Fruit fly (Drosophila melanogaster) whole organism, embryonic: ENCODE results near the gene CG7556.

Experiments used
- Asciz ChIP-seq: fragments of 200-800 bp; sonication (Bioruptor generic); optimal IDR thresholded peaks from 2 replicates; lab custom pipeline; 2017; ENCODE audit warnings: missing biosample characterization, mild to moderate bottlenecking, missing genetic modification characterization, missing genetic modification reagents
- Atf6 ChIP-seq: fragments of 200-800 bp; sonication (Bioruptor generic); IDR thresholded peaks from 2 replicates; pipeline ENCODE4 v1.3.6; 2022; ENCODE audit warnings: missing biosample characterization, missing genetic modification characterization
- CG10366 ChIP-seq: fragments of 200-800 bp; sonication (Bioruptor generic); IDR thresholded peaks from 2 replicates; pipeline ENCODE4 v1.3.6; 2022; ENCODE audit warnings: missing biosample characterization, missing genetic modification characterization
- CG11696 ChIP-seq: fragments of 200-800 bp; sonication (Bioruptor generic); IDR thresholded peaks from 2 replicates; pipeline ENCODE4 v1.3.6; 2022; ENCODE audit warnings: missing biosample characterization, missing genetic modification characterization
- CG11723 ChIP-seq: fragments of 200-800 bp; sonication (Bioruptor generic); optimal IDR thresholded peaks from 2 replicates; lab custom pipeline; 2017; ENCODE audit warnings: missing biosample characterization, mild to moderate bottlenecking, missing genetic modification characterization
- CG12219 ChIP-seq: fragments of 200-800 bp; sonication (Bioruptor generic); optimal IDR thresholded peaks from 3 replicates; lab custom pipeline; 2018; ENCODE audit warnings: missing biosample characterization, mild to moderate bottlenecking, missing genetic modification characterization
- CG12299 ChIP-seq: fragments of 200-800 bp; sonication (Bioruptor generic); optimal IDR thresholded peaks from 2 replicates; lab custom pipeline; 2018; ENCODE audit warnings: missing biosample characterization, mild to moderate bottlenecking, missing genetic modification characterization
- CG12659 ChIP-seq: fragments of 200-800 bp; sonication (Bioruptor generic); optimal IDR thresholded peaks from 3 replicates; lab custom pipeline; 2017; ENCODE audit warnings: mild to moderate bottlenecking, missing biosample characterization, missing genetic modification reagents, missing genetic modification characterization
- CG13424 ChIP-seq: fragments of 200-800 bp; sonication (Bioruptor generic); optimal IDR thresholded peaks from 2 replicates; lab custom pipeline; 2019; ENCODE audit warnings: missing biosample characterization, mild to moderate bottlenecking, missing genetic modification characterization, moderate library complexity
- CG1603 ChIP-seq: fragments of 200-800 bp; sonication (Bioruptor generic); optimal IDR thresholded peaks from 2 replicates; lab custom pipeline; 2019; ENCODE audit warnings: missing biosample characterization, mild to moderate bottlenecking, missing genetic modification characterization, moderate library complexity
- CG16815 ChIP-seq: fragments of 200-800 bp; sonication (Bioruptor generic); optimal IDR thresholded peaks from 3 replicates; lab custom pipeline; 2017; ENCODE audit warnings: missing biosample characterization, mild to moderate bottlenecking, missing genetic modification characterization
- CG16863 ChIP-seq: fragments of 200-800 bp; sonication (Bioruptor generic); optimal IDR thresholded peaks from 3 replicates; lab custom pipeline; 2016; ENCODE audit warnings: missing biosample characterization, missing genetic modification characterization
- CG17359 ChIP-seq: fragments of 200-800 bp; sonication (Bioruptor generic); optimal IDR thresholded peaks from 3 replicates; lab custom pipeline; 2018; ENCODE audit warnings: missing biosample characterization, mild to moderate bottlenecking, missing genetic modification characterization, moderate library complexity
- CG17829 ChIP-seq: fragments of 200-800 bp; optimal IDR thresholded peaks from 2 replicates; lab custom pipeline; 2019; ENCODE audit warnings: missing biosample characterization, mild to moderate bottlenecking, missing genetic modification characterization, moderate library complexity
- CG2120 ChIP-seq: fragments of 200-800 bp; sonication (Bioruptor generic); optimal IDR thresholded peaks from 3 replicates; lab custom pipeline; 2016; ENCODE audit warnings: missing biosample characterization, missing genetic modification characterization
- CG2889 ChIP-seq: fragments of 200-800 bp; sonication (Bioruptor generic); IDR thresholded peaks from 3 replicates; pipeline ENCODE4 v1.3.6; 2022; ENCODE audit warnings: missing biosample characterization, missing genetic modification characterization
- CG3281 ChIP-seq: fragments of 200-800 bp; sonication (Bioruptor generic); optimal IDR thresholded peaks from 3 replicates; lab custom pipeline; 2017; ENCODE audit warnings: missing biosample characterization, mild to moderate bottlenecking, missing genetic modification characterization
- CG3847 ChIP-seq: fragments of 200-800 bp; sonication (Bioruptor generic); IDR thresholded peaks from 2 replicates; pipeline ENCODE4 v1.3.6; 2022; ENCODE audit warnings: missing biosample characterization, missing genetic modification characterization
- CG4282 ChIP-seq: fragments of 200-800 bp; sonication (Bioruptor generic); optimal IDR thresholded peaks from 2 replicates; lab custom pipeline; 2016; ENCODE audit warnings: missing biosample characterization, missing genetic modification characterization
- CG4360 ChIP-seq: fragments of 200-800 bp; sonication (Bioruptor generic); IDR thresholded peaks from 2 replicates; pipeline ENCODE4 v1.3.6; 2022; ENCODE audit warnings: missing biosample characterization, missing genetic modification characterization
- CG4404 ChIP-seq: fragments of 200-800 bp; sonication (Bioruptor generic); IDR thresholded peaks from 2 replicates; pipeline ENCODE4 v1.3.6; 2022; ENCODE audit warnings: missing biosample characterization, missing genetic modification characterization
- CG5180 ChIP-seq: fragments of 200-800 bp; sonication (Bioruptor generic); optimal IDR thresholded peaks from 3 replicates; lab custom pipeline; 2017; ENCODE audit warnings: missing biosample characterization, missing genetic modification characterization, mild to moderate bottlenecking, moderate library complexity, missing genetic modification reagents
- Dad ChIP-seq: fragments of 200-800 bp; sonication (Bioruptor generic); optimal IDR thresholded peaks from 3 replicates; lab custom pipeline; 2016; ENCODE audit warnings: missing biosample characterization, missing genetic modification characterization
- Fer2 ChIP-seq: fragments of 200-800 bp; sonication (Bioruptor generic); optimal IDR thresholded peaks from 2 replicates; lab custom pipeline; 2018; ENCODE audit warnings: missing biosample characterization, mild to moderate bottlenecking, missing genetic modification characterization, moderate library complexity
- Lpt ChIP-seq: fragments of >200 bp; optimal IDR thresholded peaks from 2 replicates; lab custom pipeline; 2018; ENCODE audit warnings: missing biosample characterization, missing genetic modification characterization
- NFAT ChIP-seq: fragments of 200-800 bp; sonication (Bioruptor generic); IDR thresholded peaks from 2 replicates; pipeline ENCODE4 v1.3.6; 2022; ENCODE audit warnings: missing biosample characterization, missing genetic modification characterization
- Sry-δ ChIP-seq: fragments of 200-800 bp; sonication (Bioruptor generic); optimal IDR thresholded peaks from 2 replicates; lab custom pipeline; 2016; ENCODE audit warnings: missing biosample characterization, missing genetic modification characterization
- Trl ChIP-seq, 3 experiments: fragments of >200 bp in 2 of 3; fragments of 200-800 bp in 1 of 3; sonication (Bioruptor generic) in 1 of 3; optimal IDR thresholded peaks; 2 replicates in 1 of 3; 3 replicates in 2 of 3; lab custom pipeline; 2016 to 2017; ENCODE audit warnings: missing biosample characterization in 1 of 3, missing genetic modification characterization in 1 of 3
- ap ChIP-seq: fragments of 200-800 bp; sonication (Bioruptor generic); IDR thresholded peaks from 2 replicates; pipeline ENCODE4 v1.3.6; 2022; ENCODE audit warnings: missing biosample characterization, missing genetic modification characterization
- ci ChIP-seq: fragments of 200-800 bp; sonication (Bioruptor generic); IDR thresholded peaks from 3 replicates; pipeline ENCODE4 v1.3.6; 2022; ENCODE audit warnings: missing biosample characterization, missing genetic modification characterization
- dan ChIP-seq: fragments of 200-800 bp; sonication (Bioruptor generic); IDR thresholded peaks from 2 replicates; pipeline ENCODE4 v1.3.6; 2022; ENCODE audit warnings: missing biosample characterization, missing genetic modification characterization
- danr ChIP-seq: fragments of 200-800 bp; sonication (Bioruptor generic); IDR thresholded peaks from 2 replicates; pipeline ENCODE4 v1.3.6; 2022; ENCODE audit warnings: missing biosample characterization, missing genetic modification characterization
- ems ChIP-seq: fragments of 200-800 bp; sonication (Bioruptor generic); optimal IDR thresholded peaks from 3 replicates; lab custom pipeline; 2016; ENCODE audit warnings: missing biosample characterization, missing genetic modification characterization
- gcm ChIP-seq: fragments of 200-800 bp; sonication (Bioruptor generic); optimal IDR thresholded peaks from 2 replicates; lab custom pipeline; 2019; ENCODE audit warnings: missing biosample characterization, mild to moderate bottlenecking, missing genetic modification characterization, moderate library complexity
- gt ChIP-seq: fragments of 200-800 bp; sonication (Bioruptor generic); IDR thresholded peaks from 2 replicates; pipeline ENCODE4 v1.3.6; 2022; ENCODE audit warnings: missing biosample characterization, missing genetic modification characterization
- ind ChIP-seq: fragments of 200-800 bp; sonication (Bioruptor generic); optimal IDR thresholded peaks from 3 replicates; lab custom pipeline; 2016; ENCODE audit warnings: missing biosample characterization, missing genetic modification characterization
- mam ChIP-seq: fragments of 200-800 bp; sonication (Bioruptor generic); optimal IDR thresholded peaks from 3 replicates; lab custom pipeline; 2016; ENCODE audit warnings: missing biosample characterization, missing genetic modification characterization
- nerfin-1 ChIP-seq: fragments of 200-800 bp; sonication (Bioruptor generic); optimal IDR thresholded peaks from 3 replicates; lab custom pipeline; 2019; ENCODE audit warnings: missing biosample characterization, mild to moderate bottlenecking, missing genetic modification characterization, moderate library complexity
- nmo ChIP-seq: fragments of 200-800 bp; sonication (Bioruptor generic); optimal IDR thresholded peaks from 2 replicates; lab custom pipeline; 2018; ENCODE audit warnings: missing biosample characterization, mild to moderate bottlenecking, missing genetic modification characterization, moderate library complexity
- org-1 ChIP-seq: fragments of 200-800 bp; sonication (Bioruptor generic); optimal IDR thresholded peaks from 2 replicates; lab custom pipeline; 2017; ENCODE audit warnings: missing biosample characterization, missing genetic modification characterization
- pho ChIP-seq: fragments of 200-800 bp; sonication (Bioruptor generic); optimal IDR thresholded peaks from 2 replicates; lab custom pipeline; 2016; ENCODE audit warnings: missing biosample characterization, missing genetic modification characterization
- pita ChIP-seq: fragments of 200-800 bp; sonication (Bioruptor generic); optimal IDR thresholded peaks from 2 replicates; lab custom pipeline; 2017; ENCODE audit warnings: missing biosample characterization, mild to moderate bottlenecking, missing genetic modification characterization
- pnt ChIP-seq: fragments of 200-800 bp; sonication (Bioruptor generic); optimal IDR thresholded peaks from 3 replicates; lab custom pipeline; 2016; ENCODE audit warnings: missing biosample characterization, missing genetic modification characterization
- sens-2 ChIP-seq: fragments of 200-800 bp; sonication (Bioruptor generic); IDR thresholded peaks from 2 replicates; pipeline ENCODE4 v1.3.6; 2022; ENCODE audit warnings: missing biosample characterization, missing genetic modification characterization
- sna ChIP-seq: fragments of 200-800 bp; sonication (Bioruptor generic); IDR thresholded peaks from 2 replicates; pipeline ENCODE4 v1.3.6; 2022; ENCODE audit warnings: missing biosample characterization, missing genetic modification characterization; ENCODE audit not compliant: partially characterized antibody
- unpg ChIP-seq: fragments of 200-800 bp; sonication (Bioruptor generic); optimal IDR thresholded peaks from 3 replicates; lab custom pipeline; 2018; ENCODE audit warnings: missing biosample characterization, mild to moderate bottlenecking, missing genetic modification characterization, moderate library complexity
- z ChIP-seq: fragments of 200-800 bp; sonication (Bioruptor generic); IDR thresholded peaks from 3 replicates; pipeline ENCODE4 v1.3.6; 2022; ENCODE audit warnings: missing biosample characterization, missing genetic modification characterization
- zen ChIP-seq: fragments of 200-800 bp; sonication (Bioruptor generic); optimal IDR thresholded peaks from 3 replicates; lab custom pipeline; 2018; ENCODE audit warnings: missing biosample characterization, mild to moderate bottlenecking, missing genetic modification characterization, moderate library complexity
- zfh1 ChIP-seq: fragments of 200-800 bp; sonication (Bioruptor generic); IDR thresholded peaks from 3 replicates; pipeline ENCODE4 v1.3.6; 2022; ENCODE audit warnings: missing biosample characterization, missing genetic modification characterization

Gene CG7556

DNA sequence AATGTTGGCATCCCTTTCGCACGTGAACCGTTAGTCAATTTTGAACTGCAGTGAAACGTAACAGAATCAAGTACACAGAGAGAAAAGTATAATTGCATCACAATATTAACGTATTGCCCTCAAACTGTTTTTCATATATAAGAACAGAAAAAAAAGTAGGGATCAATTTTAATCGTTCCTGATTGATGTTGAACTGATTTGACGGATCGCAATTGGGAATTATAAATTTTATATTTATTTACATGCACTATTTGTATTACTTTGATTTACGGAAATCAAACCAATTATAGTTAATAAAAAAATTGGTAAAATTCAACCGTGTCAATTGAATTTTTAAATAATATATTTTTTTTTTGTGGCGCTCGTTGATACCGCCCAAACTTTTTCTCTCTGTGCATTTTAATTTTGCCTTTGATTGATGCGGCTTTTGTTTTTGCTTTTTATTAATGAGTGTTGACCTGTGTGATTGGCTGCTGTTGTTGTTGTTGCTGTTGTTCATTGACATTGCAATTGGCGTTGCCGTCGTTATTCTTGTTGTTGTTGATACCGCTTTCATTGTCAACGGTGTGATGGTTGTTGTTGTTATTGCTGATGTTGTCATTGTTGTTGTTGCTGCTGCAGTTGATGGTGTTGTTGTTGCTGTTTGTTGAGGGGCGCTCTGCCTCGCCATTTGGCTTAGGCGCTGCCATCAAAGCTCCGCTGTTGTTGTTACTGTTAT is 26.9 kb downstream of the CG7556 start (continued):
- peak; percentile 47 for TF ChIP-seq ind (GFP tag; lab: Kevin White, UChicago)
- TF ChIP-seq sna (GFP tag; lab: Robert Waterston, UW), result no peak
- peak; percentile 46 for TF ChIP-seq CG10366
- peak; percentile 72 for TF ChIP-seq nmo (GFP tag; lab: Kevin White, UChicago)
- no peak for TF ChIP-seq mam (GFP tag; lab: Kevin White, UChicago)
- TF ChIP-seq Fer2 (tag; lab: Kevin White, UChicago), result no peak
- no peak for TF ChIP-seq pnt (GFP tag; lab: Kevin White, UChicago)
- peak; percentile 61 for TF ChIP-seq CG13424 (tag; lab: Kevin White, UChicago)
- no peak for TF ChIP-seq CG11696 (GFP tag; lab: Robert Waterston, UW)
- peak; percentile 45 for TF ChIP-seq Asciz (GFP tag; lab: Kevin White, UChicago)
- peak; percentile 91 for TF ChIP-seq CG4360 (GFP tag; lab: Robert Waterston, UW)
- peak; percentile 15; the same call in 1 of the 2 replicates for TF ChIP-seq sens-2 (GFP tag; lab: Robert Waterston, UW)
- no peak for TF ChIP-seq CG11723 (GFP tag; lab: Kevin White, UChicago)
- peak; percentile 31; the same call in 1 of the 2 replicates for TF ChIP-seq ap (GFP tag; lab: Robert Waterston, UW)
- TF ChIP-seq CG17359 (tag; lab: Kevin White, UChicago), result peak; percentile 56
- TF ChIP-seq ci (GFP tag; lab: Robert Waterston, UW), result 0 out of 3 replicates have a peak, but pooled peaks have one; percentile 14
- TF ChIP-seq CG12219 (GFP tag; lab: Kevin White, UChicago), result peak; percentile 4
- TF ChIP-seq pita (GFP tag; lab: Kevin White, UChicago), result no peak
- no peak for TF ChIP-seq Trl (optimal IDR thresholded peaks at IDR 0.05; lab: Kevin White, UChicago)
- TF ChIP-seq Trl (GFP tag; optimal IDR thresholded peaks at IDR 0.05; lab: Kevin White, UChicago), result no peak
- peak; percentile 62 for TF ChIP-seq zen
- no peak for TF ChIP-seq CG4404 (GFP tag; lab: Robert Waterston, UW)
- peak; percentile 55 for TF ChIP-seq CG17829 (tag; lab: Kevin White, UChicago)
- TF ChIP-seq nerfin-1, result peak; percentile 8
- 0 out of 3 replicates have a peak, but pooled peaks have one; percentile 10 for TF ChIP-seq CG2889
- TF ChIP-seq unpg (GFP tag; lab: Kevin White, UChicago), result peak; percentile 68
- TF ChIP-seq CG12299 (tag; lab: Kevin White, UChicago), result peak; percentile 18
- TF ChIP-seq dan, result no peak
- TF ChIP-seq Lpt (GFP tag; lab: Kevin White, UChicago), result no peak
- TF ChIP-seq CG1603, result no peak
- TF ChIP-seq CG12659 (GFP tag; lab: Kevin White, UChicago), result peak; percentile 48
- TF ChIP-seq CG3281, result peak; percentile 62
- TF ChIP-seq CG4282 (GFP tag; lab: Kevin White, UChicago), result no peak
- no peak for TF ChIP-seq Dad
- TF ChIP-seq gt, result no peak
- TF ChIP-seq Sry-δ, result no peak
- no peak for TF ChIP-seq pho (GFP tag; lab: Kevin White, UChicago)
- peak; percentile 51 for TF ChIP-seq gcm (GFP tag; lab: Kevin White, UChicago)
- TF ChIP-seq org-1 (GFP tag; lab: Kevin White, UChicago), result peak; percentile 47
- TF ChIP-seq CG16863, result no peak
- peak; percentile 35; the same call in 1 of the 2 replicates for TF ChIP-seq Atf6 (GFP tag; lab: Robert Waterston, UW)
- peak; percentile 31; the same call in 1 of the 2 replicates for TF ChIP-seq CG3847
- peak; percentile 3 for TF ChIP-seq CG5180
- TF ChIP-seq z (GFP tag; lab: Robert Waterston, UW), result 0 out of 3 replicates have a peak, but pooled peaks have one; percentile 9
- peak; percentile 59 for TF ChIP-seq zfh1
- TF ChIP-seq NFAT (GFP tag; lab: Robert Waterston, UW), result no peak
- TF ChIP-seq ems (GFP tag; lab: Kevin White, UChicago), result no peak
- 0 out of 2 replicates have a peak, but pooled peaks have one; percentile 14 for TF ChIP-seq danr (GFP tag; lab: Robert Waterston, UW)
- peak; percentile 43 for TF ChIP-seq CG16815 (GFP tag; lab: Kevin White, UChicago)
- no peak for TF ChIP-seq CG2120 (GFP tag; lab: Kevin White, UChicago)
